Fruit fly (Drosophila melanogaster) whole organism, embryonic: ENCODE measurements around the gene CG33489.

ENCODE experiments used
- B-H1 ChIP-seq: fragments of 200-800 bp; sonication (Bioruptor generic); IDR thresholded peaks from 3 replicates; pipeline ENCODE4 v1.3.6; 2022; ENCODE audit warnings: missing biosample characterization, missing genetic modification characterization
- CG10147 ChIP-seq: fragments of 200-800 bp; sonication (Bioruptor generic); optimal IDR thresholded peaks from 2 replicates; lab custom pipeline; 2019; ENCODE audit warnings: missing biosample characterization, mild to moderate bottlenecking, missing genetic modification characterization, moderate library complexity
- CG10274 ChIP-seq: fragments of 200-800 bp; sonication (Bioruptor generic); optimal IDR thresholded peaks from 3 replicates; lab custom pipeline; 2017; ENCODE audit warnings: missing biosample characterization, mild to moderate bottlenecking, missing genetic modification characterization
- CG11247 ChIP-seq: fragments of 200-800 bp; sonication (Bioruptor generic); IDR thresholded peaks from 2 replicates; pipeline ENCODE4 v1.3.6; 2022; ENCODE audit warnings: missing biosample characterization, missing genetic modification characterization
- CG11696 ChIP-seq: fragments of 200-800 bp; sonication (Bioruptor generic); IDR thresholded peaks from 2 replicates; pipeline ENCODE4 v1.3.6; 2022; ENCODE audit warnings: missing biosample characterization, missing genetic modification characterization
- CG12659 ChIP-seq: fragments of 200-800 bp; sonication (Bioruptor generic); optimal IDR thresholded peaks from 3 replicates; lab custom pipeline; 2017; ENCODE audit warnings: mild to moderate bottlenecking, missing biosample characterization, missing genetic modification reagents, missing genetic modification characterization
- CG13123 ChIP-seq: fragments of 200-800 bp; sonication (Bioruptor generic); optimal IDR thresholded peaks from 2 replicates; lab custom pipeline; 2016; ENCODE audit warnings: missing biosample characterization, missing genetic modification characterization
- CG1647 ChIP-seq: fragments of 200-800 bp; sonication (Bioruptor generic); optimal IDR thresholded peaks from 3 replicates; lab custom pipeline; 2016; ENCODE audit warnings: missing biosample characterization, missing genetic modification characterization
- CG17568 ChIP-seq: fragments of 200-800 bp; sonication (Bioruptor generic); optimal IDR thresholded peaks from 2 replicates; lab custom pipeline; 2018; ENCODE audit warnings: missing biosample characterization, mild to moderate bottlenecking, missing genetic modification characterization, moderate library complexity
- CG18011 ChIP-seq: fragments of 200-800 bp; sonication (Bioruptor generic); optimal IDR thresholded peaks from 2 replicates; lab custom pipeline; 2017; ENCODE audit warnings: missing biosample characterization, missing genetic modification characterization, mild to moderate bottlenecking, moderate library complexity, missing genotype
- CG18619 ChIP-seq: fragments of 200-800 bp; sonication (Bioruptor generic); optimal IDR thresholded peaks from 3 replicates; lab custom pipeline; 2017; ENCODE audit warnings: missing biosample characterization, mild to moderate bottlenecking, missing genetic modification characterization
- CG2712 ChIP-seq: fragments of 200-800 bp; optimal IDR thresholded peaks from 3 replicates; lab custom pipeline; 2019; ENCODE audit warnings: missing biosample characterization, mild to moderate bottlenecking, missing genetic modification characterization, moderate library complexity
- CG30403 ChIP-seq: fragments of 200-800 bp; sonication (Bioruptor generic); optimal IDR thresholded peaks from 3 replicates; lab custom pipeline; 2016; ENCODE audit warnings: missing biosample characterization, missing genetic modification characterization
- CG32772 ChIP-seq: fragments of 200-800 bp; sonication (Bioruptor generic); IDR thresholded peaks from 2 replicates; pipeline ENCODE4 v1.3.6; 2022; ENCODE audit warnings: missing biosample characterization, missing genetic modification characterization
- CG43689 ChIP-seq: fragments of 200-800 bp; sonication (Bioruptor generic); IDR thresholded peaks from 2 replicates; pipeline ENCODE4 v1.3.6; 2022; ENCODE audit warnings: missing biosample characterization, missing genetic modification characterization
- CG4730 ChIP-seq: fragments of 200-800 bp; sonication (Bioruptor generic); IDR thresholded peaks from 2 replicates; pipeline ENCODE4 v1.3.6; 2022; ENCODE audit warnings: missing biosample characterization, missing genetic modification characterization
- CG6813 ChIP-seq: fragments of 200-800 bp; sonication (Bioruptor generic); optimal IDR thresholded peaks from 2 replicates; lab custom pipeline; 2017; ENCODE audit warnings: missing biosample characterization, missing genetic modification characterization, mild to moderate bottlenecking, moderate library complexity, missing genetic modification reagents
- CG7745 ChIP-seq: fragments of 200-800 bp; sonication (Bioruptor generic); optimal IDR thresholded peaks from 2 replicates; lab custom pipeline; 2018; ENCODE audit warnings: missing biosample characterization, mild to moderate bottlenecking, missing genetic modification characterization, moderate library complexity
- CG7839 ChIP-seq: fragments of 200-800 bp; sonication (Bioruptor generic); optimal IDR thresholded peaks from 3 replicates; lab custom pipeline; 2018; ENCODE audit warnings: missing biosample characterization, mild to moderate bottlenecking, missing genetic modification characterization, moderate library complexity
- CG8089 ChIP-seq: fragments of 200-800 bp; sonication (Bioruptor generic); optimal IDR thresholded peaks from 3 replicates; lab custom pipeline; 2016; ENCODE audit warnings: missing biosample characterization, missing genetic modification characterization
- D19A ChIP-seq: fragments of 200-800 bp; optimal IDR thresholded peaks from 3 replicates; lab custom pipeline; 2019; ENCODE audit warnings: missing biosample characterization, mild to moderate bottlenecking, missing genetic modification characterization, moderate library complexity
- Deaf1 ChIP-seq: fragments of 200-800 bp; optimal IDR thresholded peaks from 3 replicates; lab custom pipeline; 2019; ENCODE audit warnings: missing biosample characterization, mild to moderate bottlenecking, missing genetic modification characterization, moderate library complexity
- Dfd ChIP-seq, 2 experiments: fragments of >200 bp; optimal IDR thresholded peaks; 2 replicates each; lab custom pipeline; 2017; ENCODE audit warnings: missing biosample characterization in 2 of 2, missing genetic modification characterization in 2 of 2
- Dip2 ChIP-seq: fragments of 200-800 bp; sonication (Bioruptor generic); IDR thresholded peaks from 2 replicates; pipeline ENCODE4 v1.3.6; 2022; ENCODE audit warnings: missing biosample characterization, missing genetic modification characterization
- E2f1 ChIP-seq: fragments of 200-800 bp; sonication (Bioruptor generic); IDR thresholded peaks from 2 replicates; pipeline ENCODE4 v1.3.6; 2022; ENCODE audit warnings: missing biosample characterization, missing genetic modification characterization
- Hr39 ChIP-seq: fragments of >200 bp; optimal IDR thresholded peaks from 2 replicates; lab custom pipeline; 2017
- MTF-1 ChIP-seq: fragments of 200-800 bp; sonication (Bioruptor generic); optimal IDR thresholded peaks from 2 replicates; lab custom pipeline; 2018; ENCODE audit warnings: missing biosample characterization, mild to moderate bottlenecking, missing genetic modification characterization, borderline replicate concordance
- Xrp1 ChIP-seq: fragments of 200-800 bp; sonication (Bioruptor generic); IDR thresholded peaks from 2 replicates; pipeline ENCODE4 v1.3.6; 2022; ENCODE audit warnings: missing biosample characterization, missing genetic modification characterization
- ab ChIP-seq: fragments of 200-800 bp; sonication (Bioruptor generic); optimal IDR thresholded peaks from 2 replicates; lab custom pipeline; 2016; ENCODE audit warnings: missing biosample characterization, missing genetic modification characterization
- ato ChIP-seq: fragments of 200-800 bp; sonication (Bioruptor generic); IDR thresholded peaks from 2 replicates; pipeline ENCODE4 v1.3.6; 2022; ENCODE audit warnings: missing biosample characterization, missing genetic modification characterization; ENCODE audit not compliant: partially characterized antibody
- cato ChIP-seq: fragments of 200-800 bp; sonication (Bioruptor generic); optimal IDR thresholded peaks from 2 replicates; lab custom pipeline; 2016; ENCODE audit warnings: missing biosample characterization, missing genetic modification characterization, borderline replicate concordance
- crp ChIP-seq, 2 experiments: fragments of 200-800 bp; sonication (Bioruptor generic); optimal IDR thresholded peaks; 2 replicates in 1 of 2; 3 replicates in 1 of 2; lab custom pipeline; 2017; ENCODE audit warnings: missing biosample characterization in 2 of 2, missing genetic modification characterization in 2 of 2, mild to moderate bottlenecking in 1 of 2, moderate library complexity in 1 of 2
- eyg ChIP-seq: fragments of 200-800 bp; sonication (Bioruptor generic); optimal IDR thresholded peaks from 3 replicates; lab custom pipeline; 2016; ENCODE audit warnings: missing biosample characterization, missing genetic modification characterization
- gcm ChIP-seq: fragments of 200-800 bp; sonication (Bioruptor generic); optimal IDR thresholded peaks from 2 replicates; lab custom pipeline; 2019; ENCODE audit warnings: missing biosample characterization, mild to moderate bottlenecking, missing genetic modification characterization, moderate library complexity
- gcm2 ChIP-seq: fragments of 200-800 bp; sonication (Bioruptor generic); optimal IDR thresholded peaks from 2 replicates; lab custom pipeline; 2016; ENCODE audit warnings: missing biosample characterization, missing genetic modification characterization
- gfzf ChIP-seq: fragments of 200-800 bp; sonication (Bioruptor generic); optimal IDR thresholded peaks from 2 replicates; lab custom pipeline; 2016; ENCODE audit warnings: missing biosample characterization, mild to moderate bottlenecking, missing genetic modification characterization, moderate library complexity
- grn ChIP-seq: fragments of 200-800 bp; sonication (Bioruptor generic); optimal IDR thresholded peaks from 3 replicates; lab custom pipeline; 2017; ENCODE audit warnings: missing biosample characterization, missing genetic modification characterization
- insv ChIP-seq, 2 experiments: fragments of 200-800 bp; sonication (Bioruptor generic); optimal IDR thresholded peaks; 3 replicates each; lab custom pipeline; 2016 to 2018; ENCODE audit warnings: missing biosample characterization in 2 of 2, missing genetic modification characterization in 2 of 2
- lab ChIP-seq: fragments of 200-800 bp; sonication (Bioruptor generic); optimal IDR thresholded peaks from 3 replicates; lab custom pipeline; 2017; ENCODE audit warnings: missing biosample characterization, missing genetic modification characterization, mild to moderate bottlenecking, moderate library complexity, missing genetic modification reagents
- mirr ChIP-seq: fragments of 200-800 bp; sonication (Bioruptor generic); optimal IDR thresholded peaks from 3 replicates; lab custom pipeline; 2018; ENCODE audit warnings: missing biosample characterization, mild to moderate bottlenecking, missing genetic modification characterization
- onecut ChIP-seq: fragments of 200-800 bp; sonication (Bioruptor generic); IDR thresholded peaks from 2 replicates; pipeline ENCODE4 v1.3.6; 2022; ENCODE audit warnings: missing biosample characterization, missing genetic modification characterization
- p53 ChIP-seq: fragments of 200-800 bp; sonication (Bioruptor generic); optimal IDR thresholded peaks from 2 replicates; lab custom pipeline; 2016; ENCODE audit warnings: missing biosample characterization, missing genetic modification characterization
- pzg ChIP-seq: fragments of 200-800 bp; sonication (Bioruptor generic); optimal IDR thresholded peaks from 3 replicates; lab custom pipeline; 2018; ENCODE audit warnings: missing biosample characterization, mild to moderate bottlenecking, missing genetic modification characterization, moderate library complexity
- sc ChIP-seq, 3 experiments: fragments of >200 bp in 2 of 3; fragments of 200-800 bp in 1 of 3; sonication (Bioruptor generic) in 1 of 3; optimal IDR thresholded peaks; 2 replicates in 2 of 3; 3 replicates in 1 of 3; lab custom pipeline; 2017; ENCODE audit warnings: mild to moderate bottlenecking in 1 of 3, missing biosample characterization in 1 of 3, missing genetic modification characterization in 1 of 3, missing genetic modification reagents in 1 of 3
- slbo ChIP-seq: fragments of 200-800 bp; sonication (Bioruptor generic); IDR thresholded peaks from 2 replicates; pipeline ENCODE4 v1.3.6; 2022; ENCODE audit warnings: missing biosample characterization, missing genetic modification characterization
- sob ChIP-seq: fragments of 200-800 bp; sonication (Bioruptor generic); IDR thresholded peaks from 2 replicates; pipeline ENCODE4 v1.3.6; 2022; ENCODE audit warnings: missing biosample characterization, missing genetic modification characterization
- tna ChIP-seq: fragments of 200-800 bp; sonication (Bioruptor generic); IDR thresholded peaks from 2 replicates; pipeline ENCODE4 v1.3.6; 2022; ENCODE audit warnings: missing biosample characterization, missing genetic modification characterization; ENCODE audit not compliant: partially characterized antibody
- unpg ChIP-seq: fragments of 200-800 bp; sonication (Bioruptor generic); optimal IDR thresholded peaks from 3 replicates; lab custom pipeline; 2018; ENCODE audit warnings: missing biosample characterization, mild to moderate bottlenecking, missing genetic modification characterization, moderate library complexity
- wdn ChIP-seq: fragments of 200-800 bp; sonication (Bioruptor generic); IDR thresholded peaks from 2 replicates; pipeline ENCODE4 v1.3.6; 2022; ENCODE audit warnings: missing biosample characterization, missing genetic modification characterization
- wek ChIP-seq: fragments of 200-800 bp; sonication (Bioruptor generic); optimal IDR thresholded peaks from 3 replicates; lab custom pipeline; 2018; ENCODE audit warnings: missing biosample characterization, mild to moderate bottlenecking, missing genetic modification characterization, moderate library complexity

Gene CG33489

DNA sequence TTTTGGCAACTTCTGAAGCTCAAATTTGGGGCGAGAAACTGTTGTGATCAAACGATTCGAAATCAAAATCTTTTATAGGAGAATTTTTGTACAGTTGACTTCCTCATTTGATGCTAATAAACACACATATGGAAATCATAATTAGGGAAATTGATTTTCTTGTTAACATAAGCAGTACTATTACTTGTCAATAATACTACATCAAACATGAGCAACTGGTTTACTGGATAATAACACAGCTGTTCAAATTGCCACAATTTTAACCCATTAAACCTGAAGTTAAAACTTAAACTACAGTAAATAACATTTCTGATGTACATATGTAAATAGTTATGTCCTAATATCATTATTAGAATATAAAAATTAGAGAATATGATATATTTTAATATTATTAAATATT lies 3.1 kb upstream of the CG33489 start, which contains the start of gene CG43390 (continued):
- no peak for TF ChIP-seq CG7745 (tag; lab: Kevin White, UChicago)
- TF ChIP-seq CG6813 (GFP tag; lab: Kevin White, UChicago): peak; percentile 6
- peak; percentile 45 for TF ChIP-seq CG12659 (GFP tag; lab: Kevin White, UChicago)
- TF ChIP-seq B-H1 (GFP tag; lab: Robert Waterston, UW): no peak
- TF ChIP-seq gfzf (GFP tag; lab: Kevin White, UChicago): no peak
- TF ChIP-seq slbo (GFP tag; lab: Robert Waterston, UW): no peak
- peak; percentile 48 for TF ChIP-seq wek (GFP tag; lab: Kevin White, UChicago)
- no peak for TF ChIP-seq CG30403 (GFP tag; lab: Kevin White, UChicago)
- peak; percentile 12 for TF ChIP-seq eyg
- no peak for TF ChIP-seq CG2712 (tag; lab: Kevin White, UChicago)
- no peak for TF ChIP-seq Dip2
- TF ChIP-seq wdn: no peak; the same call in 1 of the 2 replicates
- peak; percentile 48 for TF ChIP-seq CG1647
- no peak for TF ChIP-seq D19A (tag; lab: Kevin White, UChicago)
- no peak for TF ChIP-seq ato
- peak; percentile 68; the same call in 1 of the 2 replicates for TF ChIP-seq sob (GFP tag; lab: Robert Waterston, UW)
- TF ChIP-seq MTF-1 (GFP tag; lab: Kevin White, UChicago): no peak
- peak; percentile 88 for TF ChIP-seq lab
- TF ChIP-seq CG7839 (tag; lab: Kevin White, UChicago): peak; percentile 12
- peak; percentile 57 for TF ChIP-seq unpg (GFP tag; lab: Kevin White, UChicago)
- TF ChIP-seq crp (GFP tag; optimal IDR thresholded peaks at IDR 0.05; lab: Kevin White, UChicago): no peak
- TF ChIP-seq mirr (GFP tag; lab: Kevin White, UChicago): peak; percentile 89
- TF ChIP-seq CG4730: no peak
- TF ChIP-seq CG11247: peak; percentile 28; the same call in 1 of the 2 replicates
- TF ChIP-seq Deaf1 (tag; lab: Kevin White, UChicago): no peak
- no peak for TF ChIP-seq CG32772
- peak; percentile 37 for TF ChIP-seq Xrp1 (GFP tag; lab: Robert Waterston, UW)
- no peak for TF ChIP-seq onecut (GFP tag; lab: Robert Waterston, UW)
- no peak for TF ChIP-seq Hr39
- TF ChIP-seq CG17568 (GFP tag; lab: Kevin White, UChicago): peak; percentile 62
- no peak for TF ChIP-seq ab (GFP tag; lab: Kevin White, UChicago)
- no peak for TF ChIP-seq p53 (GFP tag; lab: Kevin White, UChicago)
- TF ChIP-seq pzg (GFP tag; lab: Kevin White, UChicago): no peak
- no peak for TF ChIP-seq sc (optimal IDR thresholded peaks at IDR 0.05; lab: Kevin White, UChicago)
- no peak for TF ChIP-seq sc (GFP tag; optimal IDR thresholded peaks at IDR 0.05; lab: Kevin White, UChicago)
- no peak for TF ChIP-seq CG18011
- no peak for TF ChIP-seq gcm2 (GFP tag; lab: Kevin White, UChicago)
- TF ChIP-seq cato (GFP tag; lab: Kevin White, UChicago): no peak
- peak; percentile 7 for TF ChIP-seq grn (GFP tag; lab: Kevin White, UChicago)
- no peak for TF ChIP-seq E2f1 (GFP tag; lab: Robert Waterston, UW)
- no peak for TF ChIP-seq CG8089 (GFP tag; lab: Kevin White, UChicago)
- no peak for TF ChIP-seq tna (GFP tag; lab: Robert Waterston, UW)
- no peak for TF ChIP-seq CG13123 (GFP tag; lab: Kevin White, UChicago)
- TF ChIP-seq CG11696: 0 out of 2 replicates have a peak, but pooled peaks have one; percentile 21
- peak; percentile 50 for TF ChIP-seq CG18619 (GFP tag; lab: Kevin White, UChicago)
- no peak for TF ChIP-seq CG10274 (GFP tag; lab: Kevin White, UChicago)
- peak; percentile 78 for TF ChIP-seq CG10147 (GFP tag; lab: Kevin White, UChicago)
- TF ChIP-seq CG43689 (GFP tag; lab: Robert Waterston, UW): no peak
- TF ChIP-seq gcm (GFP tag; lab: Kevin White, UChicago): no peak
- peak in 1 of 2 experiments; percentile 45 for TF ChIP-seq insv (GFP tag; optimal IDR thresholded peaks at IDR 0.05; lab: Kevin White, UChicago)
- no peak for TF ChIP-seq Dfd (GFP tag; optimal IDR thresholded peaks at IDR 0.05; lab: Kevin White, UChicago)
